Worm (Caenorhabditis elegans) whole organism, L4 larva: Measurements from ENCODE around the gene F10C2.3.

Experiments
- F10B5.3 ChIP-seq: sonication (generic microtip); optimal IDR thresholded peaks from 2 replicates; lab custom pipeline; 2016; ENCODE audit warnings: mild to moderate bottlenecking, missing genetic modification characterization, missing compliant biosample characterization
- F26F4.8 ChIP-seq: fragments of 200-800 bp; sonication (Bioruptor generic); conservative IDR thresholded peaks from 2 replicates; pipeline ENCODE4 v1.3.6; 2022; ENCODE audit warnings: missing genetic modification characterization, missing compliant biosample characterization
- F49E8.2 ChIP-seq: sonication (generic microtip); optimal IDR thresholded peaks from 2 replicates; lab custom pipeline; 2016; ENCODE audit warnings: missing compliant biosample characterization, mild to moderate bottlenecking, missing genetic modification characterization, borderline replicate concordance
- ZK546.5 ChIP-seq, 2 experiments: sonication (generic microtip); optimal IDR thresholded peaks; 2 replicates each; lab custom pipeline; 2017; ENCODE audit warnings: missing biosample characterization in 2 of 2, missing genetic modification characterization in 2 of 2
- aha-1 ChIP-seq: fragments of 150-350 bp; peaks from one replicate; lab custom pipeline; 2014; ENCODE audit warnings: missing biosample characterization, missing genetic modification characterization
- arid-1 ChIP-seq: fragments of 200-800 bp; sonication (Bioruptor generic); conservative IDR thresholded peaks from 2 replicates; pipeline ENCODE4 v1.3.6; 2022; ENCODE audit warnings: missing genetic modification reagents, missing genetic modification characterization, missing compliant biosample characterization
- attf-4 ChIP-seq: sonication (generic microtip); optimal IDR thresholded peaks from 3 replicates; lab custom pipeline; 2017; ENCODE audit warnings: missing biosample characterization, missing genetic modification characterization
- ceh-20 ChIP-seq: fragments of 200-800 bp; sonication (Bioruptor generic); IDR thresholded peaks from 2 replicates; pipeline ENCODE4 v1.3.6; 2022; ENCODE audit warnings: missing genetic modification reagents, missing genetic modification characterization, missing compliant biosample characterization
- ceh-28 ChIP-seq: fragments of 150-350 bp; optimal IDR thresholded peaks from 2 replicates; lab custom pipeline; 2014; ENCODE audit warnings: missing biosample characterization, missing genetic modification reagents, missing genetic modification characterization
- ceh-32 ChIP-seq: sonication (generic microtip); optimal IDR thresholded peaks from 2 replicates; lab custom pipeline; 2016; ENCODE audit warnings: mild to moderate bottlenecking, missing genetic modification characterization, missing compliant biosample characterization; ENCODE audit not compliant: poor library complexity
- ceh-44 ChIP-seq: fragments of 200-800 bp; sonication (Bioruptor generic); IDR thresholded peaks from 2 replicates; pipeline ENCODE4 v1.3.6; 2022; ENCODE audit warnings: missing genetic modification reagents, missing genetic modification characterization, missing compliant biosample characterization
- ceh-62 ChIP-seq: sonication (generic microtip); optimal IDR thresholded peaks from 2 replicates; lab custom pipeline; 2017; ENCODE audit warnings: missing biosample characterization, missing genetic modification characterization
- ceh-82 ChIP-seq: sonication (generic microtip); optimal IDR thresholded peaks from 2 replicates; lab custom pipeline; 2017; ENCODE audit warnings: missing biosample characterization, missing genetic modification characterization
- daf-12 ChIP-seq: fragments of 150-350 bp; optimal IDR thresholded peaks from 2 replicates; lab custom pipeline; 2014; ENCODE audit warnings: missing biosample characterization, missing genetic modification reagents, missing genetic modification characterization
- daf-16 ChIP-seq, 3 experiments: sonication (generic microtip); optimal IDR thresholded peaks; 2 replicates each; lab custom pipeline; 2016 to 2017; ENCODE audit warnings: missing genetic modification characterization in 3 of 3, missing genetic modification reagents in 3 of 3, mild to moderate bottlenecking in 2 of 3, missing compliant biosample characterization in 2 of 3, missing biosample characterization in 1 of 3, moderate library complexity in 1 of 3
- dmd-9 ChIP-seq: fragments of 200-800 bp; sonication (Bioruptor generic); IDR thresholded peaks from 2 replicates; pipeline ENCODE4 v1.3.6; 2022; ENCODE audit warnings: missing genetic modification reagents, missing genetic modification characterization, missing compliant biosample characterization
- dpl-1 ChIP-seq: fragments of 150-350 bp; optimal IDR thresholded peaks from 2 replicates; lab custom pipeline; 2014; ENCODE audit warnings: missing biosample characterization, missing genetic modification reagents, missing genetic modification characterization
- duxl-1 ChIP-seq: sonication (generic microtip); optimal IDR thresholded peaks from 2 replicates; lab custom pipeline; 2016; ENCODE audit warnings: mild to moderate bottlenecking, missing genetic modification characterization, moderate library complexity, missing compliant biosample characterization; ENCODE audit not compliant: poor library complexity
- dve-1 ChIP-seq: sonication (generic microtip); optimal IDR thresholded peaks from 2 replicates; lab custom pipeline; 2017; ENCODE audit warnings: antibody characterized with exemption, mild to moderate bottlenecking, missing genetic modification characterization, missing compliant biosample characterization; ENCODE audit not compliant: insufficient read depth
- egl-43 ChIP-seq: fragments of 200-800 bp; sonication (Bioruptor generic); IDR thresholded peaks from 2 replicates; pipeline ENCODE4 v1.3.6; 2022; ENCODE audit warnings: missing genetic modification reagents, missing genetic modification characterization, missing compliant biosample characterization
- gei-8 ChIP-seq: fragments of 200-800 bp; sonication (Bioruptor generic); optimal IDR thresholded peaks from 2 replicates; lab custom pipeline; 2018; ENCODE audit warnings: mild to moderate bottlenecking, missing genetic modification characterization, missing compliant biosample characterization
- hlh-30 ChIP-seq: sonication (generic microtip); optimal IDR thresholded peaks from 2 replicates; lab custom pipeline; 2017; ENCODE audit warnings: antibody characterized with exemption, mild to moderate bottlenecking, missing genetic modification characterization, missing compliant biosample characterization; ENCODE audit not compliant: insufficient read depth
- lim-7 ChIP-seq: fragments of 200-800 bp; sonication (Bioruptor generic); IDR thresholded peaks from 2 replicates; pipeline ENCODE4 v1.3.6; 2022; ENCODE audit warnings: missing genetic modification characterization, missing compliant biosample characterization
- lin-15B ChIP-seq: fragments of 150-350 bp; sonication (generic microtip); optimal IDR thresholded peaks from 3 replicates; lab custom pipeline; 2014; ENCODE audit warnings: missing biosample characterization, missing genetic modification characterization
- lin-39 ChIP-seq: fragments of 150-350 bp; optimal IDR thresholded peaks from 2 replicates; lab custom pipeline; 2014; ENCODE audit warnings: missing biosample characterization, missing genetic modification reagents, missing genetic modification characterization
- lsy-2 ChIP-seq, 2 experiments: fragments of 150-350 bp in 1 of 2; sonication (generic microtip) in 1 of 2; optimal IDR thresholded peaks; 2 replicates each; lab custom pipeline; 2014 to 2017; ENCODE audit warnings: missing biosample characterization in 2 of 2, missing genetic modification characterization in 2 of 2
- madf-5 ChIP-seq, 2 experiments: fragments of 200-800 bp; sonication (Bioruptor generic); IDR thresholded peaks; 2 replicates each; pipeline ENCODE4 v1.3.6; 2022; ENCODE audit warnings: missing compliant biosample characterization in 2 of 2, missing genetic modification characterization in 2 of 2
- mdl-1 ChIP-seq, 2 experiments: fragments of 150-350 bp in 1 of 2; sonication (generic microtip) in 1 of 2; optimal IDR thresholded peaks; 2 replicates each; lab custom pipeline; 2014 to 2017; ENCODE audit warnings: missing biosample characterization in 2 of 2, missing genetic modification characterization in 2 of 2
- mdt-29 ChIP-seq: fragments of 200-800 bp; sonication (Bioruptor generic); IDR thresholded peaks from 2 replicates; pipeline ENCODE4 v1.3.6; 2022; ENCODE audit warnings: missing genetic modification reagents, missing genetic modification characterization, missing compliant biosample characterization
- mes-2 ChIP-seq: sonication (generic microtip); optimal IDR thresholded peaks from 2 replicates; lab custom pipeline; 2016; ENCODE audit warnings: missing genotype, mild to moderate bottlenecking, missing genetic modification characterization, missing compliant biosample characterization; ENCODE audit not compliant: poor library complexity, severe bottlenecking
- mxl-2 ChIP-seq: fragments of 200-800 bp; sonication (Bioruptor generic); conservative IDR thresholded peaks from 2 replicates; pipeline ENCODE4 v1.3.6; 2022; ENCODE audit warnings: missing genetic modification reagents, missing genetic modification characterization, missing compliant biosample characterization
- nhr-10 ChIP-seq: fragments of 150-350 bp; optimal IDR thresholded peaks from 2 replicates; lab custom pipeline; 2014; ENCODE audit warnings: missing biosample characterization, missing genetic modification characterization
- nhr-102 ChIP-seq: sonication (generic microtip); optimal IDR thresholded peaks from 2 replicates; lab custom pipeline; 2016; ENCODE audit warnings: mild to moderate bottlenecking, missing genetic modification characterization, moderate library complexity, missing compliant biosample characterization
- nhr-111 ChIP-seq: fragments of 200-800 bp; sonication (Bioruptor generic); optimal IDR thresholded peaks from 2 replicates; lab custom pipeline; 2018; ENCODE audit warnings: mild to moderate bottlenecking, missing genetic modification characterization, missing compliant biosample characterization
- nhr-237 ChIP-seq: sonication (generic microtip); optimal IDR thresholded peaks from 2 replicates; lab custom pipeline; 2017; ENCODE audit warnings: missing biosample characterization, missing genetic modification characterization
- nhr-41 ChIP-seq: fragments of 200-800 bp; sonication (Bioruptor generic); IDR thresholded peaks from 2 replicates; pipeline ENCODE4 v1.3.6; 2022; ENCODE audit warnings: missing genetic modification reagents, missing genetic modification characterization, missing compliant biosample characterization
- nhr-42 ChIP-seq: fragments of 200-800 bp; sonication (Bioruptor generic); IDR thresholded peaks from 2 replicates; pipeline ENCODE4 v1.3.6; 2022; ENCODE audit warnings: missing genetic modification characterization, missing compliant biosample characterization
- nhr-48 ChIP-seq: sonication (generic microtip); optimal IDR thresholded peaks from 2 replicates; lab custom pipeline; 2016; ENCODE audit warnings: mild to moderate bottlenecking, missing genetic modification characterization, missing compliant biosample characterization
- nhr-76 ChIP-seq: fragments of 150-350 bp; optimal IDR thresholded peaks from 2 replicates; lab custom pipeline; 2014; ENCODE audit warnings: missing biosample characterization, missing genetic modification characterization
- php-3 ChIP-seq: fragments of 200-800 bp; sonication (Bioruptor generic); IDR thresholded peaks from 2 replicates; pipeline ENCODE4 v1.3.6; 2022; ENCODE audit warnings: missing genetic modification reagents, missing genetic modification characterization, missing compliant biosample characterization
- pqm-1 ChIP-seq: sonication (generic microtip); optimal IDR thresholded peaks from 2 replicates; lab custom pipeline; 2017; ENCODE audit warnings: missing biosample characterization, missing genetic modification characterization
- skn-1 ChIP-seq: fragments of 150-350 bp; optimal IDR thresholded peaks from 2 replicates; lab custom pipeline; 2014; ENCODE audit warnings: missing biosample characterization, missing genetic modification characterization
- snpc-1.2 ChIP-seq: fragments of 200-800 bp; sonication (Bioruptor generic); IDR thresholded peaks from 2 replicates; pipeline ENCODE4 v1.3.6; 2022; ENCODE audit warnings: missing genetic modification reagents, missing genetic modification characterization, missing compliant biosample characterization
- tag-97 ChIP-seq: fragments of 200-800 bp; sonication (Bioruptor generic); IDR thresholded peaks from 2 replicates; pipeline ENCODE4 v1.3.6; 2022; ENCODE audit warnings: missing genetic modification characterization, missing compliant biosample characterization
- tra-1 ChIP-seq: fragments of 200-800 bp; sonication (Bioruptor generic); IDR thresholded peaks from 2 replicates; pipeline ENCODE4 v1.3.6; 2022; ENCODE audit warnings: missing genetic modification reagents, missing genetic modification characterization, missing compliant biosample characterization
- unc-130 ChIP-seq: sonication (generic microtip); optimal IDR thresholded peaks from 2 replicates; lab custom pipeline; 2016; ENCODE audit warnings: missing genetic modification reagents, missing genetic modification characterization, missing compliant biosample characterization
- zip-2 ChIP-seq: fragments of 150-350 bp; optimal IDR thresholded peaks from 2 replicates; lab custom pipeline; 2014; ENCODE audit warnings: missing biosample characterization, missing genetic modification characterization
- ztf-11 ChIP-seq: fragments of 150-350 bp; optimal IDR thresholded peaks from 2 replicates; lab custom pipeline; 2014; ENCODE audit warnings: missing biosample characterization, missing genetic modification characterization

Gene F10C2.3

DNA sequence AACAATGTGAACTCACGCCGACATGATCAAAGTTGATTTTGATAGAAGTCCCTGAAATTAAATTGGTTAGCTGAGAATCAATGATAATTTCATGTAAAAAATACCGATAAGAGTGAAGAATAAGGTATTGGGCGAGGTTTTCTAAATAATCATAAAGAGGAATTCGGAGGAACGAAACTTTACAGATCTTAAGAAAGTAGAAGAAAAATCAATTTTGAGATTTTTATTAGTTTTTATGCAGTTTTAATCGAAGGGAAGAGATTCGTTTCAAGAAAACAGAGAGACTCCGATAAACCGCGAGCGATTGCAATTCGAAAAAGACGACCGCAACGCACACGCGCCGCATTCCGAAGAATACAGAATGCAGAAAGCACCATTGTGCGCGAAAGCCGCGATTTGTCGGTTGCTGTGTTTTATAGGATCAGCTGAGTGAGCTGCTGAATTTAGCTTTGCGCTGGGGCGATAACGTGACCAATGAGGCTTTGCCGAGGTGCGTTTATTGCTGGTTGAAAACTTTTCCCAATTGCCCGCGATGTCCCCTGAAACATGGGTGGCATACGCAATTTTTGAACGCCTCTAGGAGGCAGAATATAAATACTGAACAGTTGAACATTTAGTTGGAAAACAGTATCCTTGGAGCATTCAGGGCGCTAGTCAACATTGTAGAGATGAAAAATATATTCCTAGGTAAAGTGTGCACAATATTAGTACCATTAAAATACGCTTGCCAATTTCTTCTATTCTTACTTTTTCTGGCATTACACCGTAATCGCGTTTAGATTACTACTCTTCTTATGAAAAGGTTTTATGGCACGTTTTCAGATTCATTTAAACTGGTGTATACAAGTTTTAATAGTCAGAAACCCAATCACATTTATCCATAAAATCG, 40.2 kb upstream of the F10C2.3 start, which contains the start of gene snr-4 (continued):
- no peak for TF ChIP-seq F26F4.8 (GFP tag; lab: Robert Waterston, UW)
- no peak for TF ChIP-seq daf-12 (tag; lab: Kevin White, UChicago)
- TF ChIP-seq tag-97 (GFP tag; lab: Robert Waterston, UW) = no peak; the same call in 1 of the 2 replicates
- TF ChIP-seq pqm-1 (tag; lab: Kevin White, UChicago) = peak; percentile 33
- 0 out of 2 replicates have a peak, but pooled peaks have one; percentile 8 for TF ChIP-seq nhr-41 (GFP tag; lab: Robert Waterston, UW)
- peak; percentile 96 for TF ChIP-seq aha-1 (tag; lab: Kevin White, UChicago)
- TF ChIP-seq snpc-1.2 = peak; percentile 83
- peak; percentile 95 for TF ChIP-seq ceh-44 (GFP tag; lab: Robert Waterston, UW)
- peak; percentile 96 for TF ChIP-seq dve-1 (tag; lab: Kevin White, UChicago)
- no peak for TF ChIP-seq ZK546.5 (tag; optimal IDR thresholded peaks at IDR 0.05; lab: Kevin White, UChicago)
- no peak for TF ChIP-seq ceh-62 (tag; lab: Kevin White, UChicago)
- no peak for TF ChIP-seq nhr-10
- peak; percentile 94 for TF ChIP-seq F49E8.2 (tag; lab: Kevin White, UChicago)
- TF ChIP-seq gei-8 (GFP tag; lab: Kevin White, UChicago) = peak; percentile 69
- no peak for TF ChIP-seq ceh-28 (tag; lab: Kevin White, UChicago)
- TF ChIP-seq lsy-2 (tag; optimal IDR thresholded peaks at IDR 0.05; lab: Kevin White, UChicago) = peak; percentile 75 to 91
- no peak for TF ChIP-seq ceh-82 (tag; lab: Kevin White, UChicago)
- TF ChIP-seq mes-2 (tag; lab: Kevin White, UChicago) = peak; percentile 95
- TF ChIP-seq ceh-20 (GFP tag; lab: Robert Waterston, UW) = peak; percentile 87
- peak; percentile 21 for TF ChIP-seq lin-15B
- TF ChIP-seq arid-1 (GFP tag; lab: Robert Waterston, UW) = peak; percentile 90
- TF ChIP-seq nhr-48 (tag; lab: Kevin White, UChicago) = peak; percentile 84
- peak; percentile 92 for TF ChIP-seq unc-130
- TF ChIP-seq attf-4 (tag; lab: Kevin White, UChicago) = no peak
- peak; percentile 72 for TF ChIP-seq lim-7 (GFP tag; lab: Robert Waterston, UW)
- TF ChIP-seq lin-39 = no peak
- TF ChIP-seq nhr-237 = no peak
- peak; percentile 88 for TF ChIP-seq F10B5.3 (tag; lab: Kevin White, UChicago)
- no peak for TF ChIP-seq nhr-76 (tag; lab: Kevin White, UChicago)
- TF ChIP-seq daf-16 (GFP tag; optimal IDR thresholded peaks at IDR 0.05; lab: Kevin White, UChicago) = peak; percentile 60 to 88
- peak; percentile 80 for TF ChIP-seq daf-16 (tag; optimal IDR thresholded peaks at IDR 0.05; lab: Kevin White, UChicago)
- peak; percentile 76 to 88 for TF ChIP-seq mdl-1 (tag; optimal IDR thresholded peaks at IDR 0.05; lab: Kevin White, UChicago)
- peak; percentile 87 for TF ChIP-seq php-3 (GFP tag; lab: Robert Waterston, UW)
- TF ChIP-seq zip-2 (tag; lab: Kevin White, UChicago) = peak; percentile 66
- peak; percentile 93 for TF ChIP-seq nhr-102
- TF ChIP-seq tra-1 (GFP tag; lab: Robert Waterston, UW) = peak; percentile 71; the same call in 1 of the 2 replicates
- peak; percentile 82 for TF ChIP-seq dpl-1 (GFP tag; lab: Kevin White, UChicago)
- 0 out of 4 replicates have a peak, but pooled peaks of 1 of the 2 experiments have one; percentile 22 for TF ChIP-seq madf-5 (GFP tag; IDR thresholded peaks at IDR 0.05; lab: Robert Waterston, UW)
- TF ChIP-seq dmd-9 (GFP tag; lab: Robert Waterston, UW) = peak; percentile 86
- peak; percentile 94 for TF ChIP-seq hlh-30
- TF ChIP-seq duxl-1 = peak; percentile 78
- TF ChIP-seq nhr-42 (GFP tag; lab: Robert Waterston, UW) = peak; percentile 91
- TF ChIP-seq skn-1 (tag; lab: Kevin White, UChicago) = no peak
- no peak for TF ChIP-seq ztf-11 (tag; lab: Kevin White, UChicago)
- peak; percentile 72 for TF ChIP-seq nhr-111 (GFP tag; lab: Kevin White, UChicago)
- peak; percentile 93 for TF ChIP-seq egl-43 (GFP tag; lab: Robert Waterston, UW)
- no peak for TF ChIP-seq mxl-2 (GFP tag; lab: Robert Waterston, UW)
- TF ChIP-seq mdt-29 = peak; percentile 91
- peak; percentile 21 for TF ChIP-seq ceh-32 (tag; lab: Kevin White, UChicago)
